Fruit fly (Drosophila melanogaster) whole organism, embryonic: ENCODE results near the gene kdn.
A peak's percentile ranks its signal among the peaks of the same experiment; 100 is the strongest.

Experiments
- CG1024 ChIP-seq: fragments of 200-800 bp; sonication (Bioruptor generic); IDR thresholded peaks from 2 replicates; pipeline ENCODE4 v1.3.6; 2022; ENCODE audit warnings: missing biosample characterization, missing genetic modification characterization
- CG10267 ChIP-seq: fragments of 200-800 bp; sonication (Bioruptor generic); optimal IDR thresholded peaks from 2 replicates; lab custom pipeline; 2018; ENCODE audit warnings: missing biosample characterization, mild to moderate bottlenecking, missing genetic modification characterization, moderate library complexity
- CG10274 ChIP-seq: fragments of 200-800 bp; sonication (Bioruptor generic); optimal IDR thresholded peaks from 3 replicates; lab custom pipeline; 2017; ENCODE audit warnings: missing biosample characterization, mild to moderate bottlenecking, missing genetic modification characterization
- CG11398 ChIP-seq: fragments of 200-800 bp; sonication (Bioruptor generic); optimal IDR thresholded peaks from 2 replicates; lab custom pipeline; 2016; ENCODE audit warnings: missing biosample characterization, missing genetic modification characterization
- CG11696 ChIP-seq: fragments of 200-800 bp; sonication (Bioruptor generic); IDR thresholded peaks from 2 replicates; pipeline ENCODE4 v1.3.6; 2022; ENCODE audit warnings: missing biosample characterization, missing genetic modification characterization
- CG12219 ChIP-seq: fragments of 200-800 bp; sonication (Bioruptor generic); optimal IDR thresholded peaks from 3 replicates; lab custom pipeline; 2018; ENCODE audit warnings: missing biosample characterization, mild to moderate bottlenecking, missing genetic modification characterization
- CG12769 ChIP-seq: fragments of 200-800 bp; sonication (Bioruptor generic); optimal IDR thresholded peaks from 2 replicates; lab custom pipeline; 2019; ENCODE audit warnings: missing biosample characterization, mild to moderate bottlenecking, missing genetic modification characterization, moderate library complexity
- CG13894 ChIP-seq: fragments of 200-800 bp; sonication (Bioruptor generic); optimal IDR thresholded peaks from 3 replicates; lab custom pipeline; 2018; ENCODE audit warnings: missing biosample characterization, mild to moderate bottlenecking, missing genetic modification characterization, moderate library complexity
- CG14667 ChIP-seq: fragments of 200-800 bp; sonication (Bioruptor generic); IDR thresholded peaks from 2 replicates; pipeline ENCODE4 v1.3.6; 2022; ENCODE audit warnings: missing biosample characterization, missing genetic modification characterization
- CG16813 ChIP-seq: fragments of 200-800 bp; sonication (Bioruptor generic); IDR thresholded peaks from 3 replicates; pipeline ENCODE4 v1.3.6; 2022; ENCODE audit warnings: missing biosample characterization, missing genetic modification characterization; ENCODE audit not compliant: partially characterized antibody
- CG1792 ChIP-seq: fragments of 200-800 bp; sonication (Bioruptor generic); optimal IDR thresholded peaks from 2 replicates; lab custom pipeline; 2016; ENCODE audit warnings: missing biosample characterization, missing genetic modification characterization
- CG18619 ChIP-seq: fragments of 200-800 bp; sonication (Bioruptor generic); optimal IDR thresholded peaks from 3 replicates; lab custom pipeline; 2017; ENCODE audit warnings: missing biosample characterization, mild to moderate bottlenecking, missing genetic modification characterization
- CG31388 ChIP-seq: fragments of 200-800 bp; sonication (Bioruptor generic); optimal IDR thresholded peaks from 2 replicates; lab custom pipeline; 2016; ENCODE audit warnings: missing biosample characterization, missing genetic modification characterization
- CG33213 ChIP-seq: fragments of 200-800 bp; sonication (Bioruptor generic); optimal IDR thresholded peaks from 3 replicates; lab custom pipeline; 2016; ENCODE audit warnings: missing biosample characterization, missing genetic modification characterization
- CG3407 ChIP-seq: fragments of 200-800 bp; sonication (Bioruptor generic); optimal IDR thresholded peaks from 2 replicates; lab custom pipeline; 2018; ENCODE audit warnings: missing biosample characterization, mild to moderate bottlenecking, missing genetic modification characterization
- CG3847 ChIP-seq: fragments of 200-800 bp; sonication (Bioruptor generic); IDR thresholded peaks from 2 replicates; pipeline ENCODE4 v1.3.6; 2022; ENCODE audit warnings: missing biosample characterization, missing genetic modification characterization
- CG4424 ChIP-seq: fragments of 200-800 bp; sonication (Bioruptor generic); optimal IDR thresholded peaks from 3 replicates; lab custom pipeline; 2016; ENCODE audit warnings: missing biosample characterization, missing genetic modification characterization
- CG6689 ChIP-seq: fragments of 200-800 bp; sonication (Bioruptor generic); IDR thresholded peaks from 2 replicates; pipeline ENCODE4 v1.3.6; 2022; ENCODE audit warnings: missing biosample characterization, missing genetic modification characterization
- E2f2 ChIP-seq: fragments of 200-800 bp; sonication (Bioruptor generic); IDR thresholded peaks from 2 replicates; pipeline ENCODE4 v1.3.6; 2022; ENCODE audit warnings: missing biosample characterization, missing genetic modification characterization
- Fer2 ChIP-seq: fragments of 200-800 bp; sonication (Bioruptor generic); optimal IDR thresholded peaks from 2 replicates; lab custom pipeline; 2018; ENCODE audit warnings: missing biosample characterization, mild to moderate bottlenecking, missing genetic modification characterization, moderate library complexity
- Hey ChIP-seq: fragments of 200-800 bp; sonication (Bioruptor generic); optimal IDR thresholded peaks from 3 replicates; lab custom pipeline; 2018; ENCODE audit warnings: missing biosample characterization, mild to moderate bottlenecking, missing genetic modification characterization
- Hr3 ChIP-seq: fragments of 200-800 bp; sonication (Bioruptor generic); optimal IDR thresholded peaks from 3 replicates; lab custom pipeline; 2016; ENCODE audit warnings: missing biosample characterization, missing genetic modification characterization
- Jarid2 ChIP-seq: fragments of 200-800 bp; sonication (Bioruptor generic); optimal IDR thresholded peaks from 3 replicates; lab custom pipeline; 2017; ENCODE audit warnings: mild to moderate bottlenecking, missing biosample characterization, missing genetic modification reagents, missing genetic modification characterization
- NC2β ChIP-seq: fragments of 200-800 bp; sonication (Bioruptor generic); optimal IDR thresholded peaks from 2 replicates; lab custom pipeline; 2016; ENCODE audit warnings: missing biosample characterization, missing genetic modification characterization
- NFAT ChIP-seq: fragments of 200-800 bp; sonication (Bioruptor generic); IDR thresholded peaks from 2 replicates; pipeline ENCODE4 v1.3.6; 2022; ENCODE audit warnings: missing biosample characterization, missing genetic modification characterization
- Oli ChIP-seq: fragments of 200-800 bp; sonication (Bioruptor generic); optimal IDR thresholded peaks from 2 replicates; lab custom pipeline; 2018; ENCODE audit warnings: missing biosample characterization, mild to moderate bottlenecking, missing genetic modification characterization, moderate library complexity
- Poxn ChIP-seq: fragments of 200-800 bp; sonication (Bioruptor generic); IDR thresholded peaks from 2 replicates; pipeline ENCODE4 v1.3.6; 2022; ENCODE audit warnings: missing biosample characterization, missing genetic modification characterization
- Sry-β ChIP-seq: fragments of 200-800 bp; sonication (Bioruptor generic); optimal IDR thresholded peaks from 2 replicates; lab custom pipeline; 2018; ENCODE audit warnings: missing biosample characterization, mild to moderate bottlenecking, missing genetic modification characterization, moderate library complexity
- Ssrp ChIP-seq: fragments of 200-800 bp; sonication (Bioruptor generic); optimal IDR thresholded peaks from 2 replicates; lab custom pipeline; 2018; ENCODE audit warnings: missing biosample characterization, mild to moderate bottlenecking, missing genetic modification characterization, moderate library complexity
- Xrp1 ChIP-seq: fragments of 200-800 bp; sonication (Bioruptor generic); IDR thresholded peaks from 2 replicates; pipeline ENCODE4 v1.3.6; 2022; ENCODE audit warnings: missing biosample characterization, missing genetic modification characterization
- btn ChIP-seq: fragments of 200-800 bp; sonication (Bioruptor generic); optimal IDR thresholded peaks from 2 replicates; lab custom pipeline; 2016; ENCODE audit warnings: missing biosample characterization, missing genetic modification characterization
- gce ChIP-seq: fragments of 200-800 bp; sonication (Bioruptor generic); IDR thresholded peaks from 3 replicates; pipeline ENCODE4 v1.3.6; 2022; ENCODE audit warnings: missing biosample characterization, missing genetic modification characterization
- gro ChIP-seq: fragments of 200-800 bp; sonication (Bioruptor generic); optimal IDR thresholded peaks from 2 replicates; lab custom pipeline; 2016; ENCODE audit warnings: missing biosample characterization, missing genetic modification characterization
- gsb-n ChIP-seq: fragments of 200-800 bp; sonication (Bioruptor generic); optimal IDR thresholded peaks from 3 replicates; lab custom pipeline; 2018; ENCODE audit warnings: missing biosample characterization, mild to moderate bottlenecking, missing genetic modification characterization
- inv ChIP-seq: fragments of 200-800 bp; sonication (Bioruptor generic); IDR thresholded peaks from 2 replicates; pipeline ENCODE4 v1.3.6; 2022; ENCODE audit warnings: missing biosample characterization, missing genetic modification characterization; ENCODE audit not compliant: partially characterized antibody
- knrl ChIP-seq: fragments of 200-800 bp; sonication (Bioruptor generic); IDR thresholded peaks from 3 replicates; pipeline ENCODE4 v1.3.6; 2022; ENCODE audit warnings: missing biosample characterization, missing genetic modification characterization; ENCODE audit not compliant: partially characterized antibody
- lmd ChIP-seq: fragments of 200-800 bp; sonication (Bioruptor generic); IDR thresholded peaks from 2 replicates; pipeline ENCODE4 v1.3.6; 2022; ENCODE audit warnings: missing biosample characterization, missing genetic modification characterization
- luna ChIP-seq: fragments of 200-800 bp; sonication (Bioruptor generic); optimal IDR thresholded peaks from 2 replicates; lab custom pipeline; 2016; ENCODE audit warnings: missing biosample characterization, missing genetic modification characterization
- mld ChIP-seq: fragments of 200-800 bp; sonication (Bioruptor generic); IDR thresholded peaks from 3 replicates; pipeline ENCODE4 v1.3.6; 2022; ENCODE audit warnings: missing biosample characterization, missing genetic modification characterization; ENCODE audit not compliant: partially characterized antibody
- nerfin-2 ChIP-seq: fragments of 200-800 bp; sonication (Bioruptor generic); IDR thresholded peaks from 2 replicates; pipeline ENCODE4 v1.3.6; 2022; ENCODE audit warnings: missing biosample characterization, missing genetic modification characterization; ENCODE audit not compliant: partially characterized antibody
- oc ChIP-seq: fragments of 200-800 bp; sonication (Bioruptor generic); optimal IDR thresholded peaks from 2 replicates; lab custom pipeline; 2018; ENCODE audit warnings: missing biosample characterization, mild to moderate bottlenecking, missing genetic modification characterization, moderate library complexity
- p53 ChIP-seq: fragments of 200-800 bp; sonication (Bioruptor generic); optimal IDR thresholded peaks from 2 replicates; lab custom pipeline; 2016; ENCODE audit warnings: missing biosample characterization, missing genetic modification characterization
- rib ChIP-seq: fragments of 200-800 bp; sonication (Bioruptor generic); IDR thresholded peaks from 2 replicates; pipeline ENCODE4 v1.3.6; 2022; ENCODE audit warnings: missing biosample characterization, missing genetic modification characterization
- shn ChIP-seq: fragments of 200-800 bp; sonication (Bioruptor generic); optimal IDR thresholded peaks from 3 replicates; lab custom pipeline; 2016; ENCODE audit warnings: missing biosample characterization, missing genetic modification characterization
- slbo ChIP-seq: fragments of 200-800 bp; sonication (Bioruptor generic); IDR thresholded peaks from 2 replicates; pipeline ENCODE4 v1.3.6; 2022; ENCODE audit warnings: missing biosample characterization, missing genetic modification characterization
- sqz ChIP-seq: fragments of 200-800 bp; sonication (Bioruptor generic); optimal IDR thresholded peaks from 3 replicates; lab custom pipeline; 2018; ENCODE audit warnings: missing biosample characterization, mild to moderate bottlenecking, missing genetic modification characterization
- tgo ChIP-seq: fragments of 200-800 bp; sonication (Bioruptor generic); IDR thresholded peaks from 3 replicates; pipeline ENCODE4 v1.3.6; 2022; ENCODE audit warnings: missing biosample characterization, missing genetic modification characterization
- z ChIP-seq: fragments of 200-800 bp; sonication (Bioruptor generic); IDR thresholded peaks from 3 replicates; pipeline ENCODE4 v1.3.6; 2022; ENCODE audit warnings: missing biosample characterization, missing genetic modification characterization
- zen ChIP-seq: fragments of 200-800 bp; sonication (Bioruptor generic); optimal IDR thresholded peaks from 3 replicates; lab custom pipeline; 2018; ENCODE audit warnings: missing biosample characterization, mild to moderate bottlenecking, missing genetic modification characterization, moderate library complexity

The kdn gene

DNA sequence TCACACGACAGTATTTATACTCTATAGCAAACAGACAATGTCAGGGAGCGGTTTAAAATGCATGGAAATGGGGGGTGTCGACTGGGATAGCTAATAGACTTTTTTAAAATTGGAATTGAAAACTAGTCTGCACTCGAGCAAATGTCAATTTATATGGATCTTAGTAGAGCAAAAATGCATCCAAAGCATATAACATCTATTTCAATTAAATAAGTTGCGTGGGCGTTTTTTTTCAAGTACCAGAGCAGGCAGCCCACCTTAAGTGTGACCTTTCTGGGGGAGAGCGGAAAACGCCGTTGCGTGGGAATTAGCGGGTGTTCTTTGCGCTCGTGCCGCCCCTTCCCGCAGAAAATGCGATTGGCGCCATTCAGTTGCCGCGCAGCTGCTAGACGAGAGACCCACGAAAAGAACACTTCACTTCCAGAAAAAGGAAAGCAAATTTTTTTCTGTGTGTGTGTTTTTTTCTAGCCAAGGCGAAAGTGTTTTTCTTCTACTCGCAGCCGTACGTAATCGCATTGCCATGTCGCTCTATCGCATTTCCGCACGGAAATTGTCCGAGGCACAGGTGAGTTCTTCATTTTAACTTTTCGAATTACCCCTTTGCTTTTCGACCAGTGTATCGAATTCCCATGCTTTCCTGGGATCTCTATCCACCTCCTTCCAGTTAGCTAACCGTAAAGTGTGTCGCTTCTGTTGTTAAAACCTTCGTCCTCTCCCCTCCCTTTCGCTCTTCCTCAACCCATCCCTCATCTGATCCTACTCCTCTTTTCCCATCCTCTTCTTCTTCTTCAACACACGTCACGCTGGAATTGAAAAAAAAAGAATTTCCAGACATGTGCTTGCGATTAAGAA is 1.7 kb downstream of the kdn start (continued):
- TF ChIP-seq z (no peak), gce (no peak), CG12219 (no peak), E2f2 (GFP tag; lab: Robert Waterston, UW) (peak; percentile 89), Hey (no peak), CG11398 (GFP tag; lab: Kevin White, UChicago) (no peak), NC2β (GFP tag; lab: Kevin White, UChicago) (peak; percentile 25), knrl (peak; percentile 34; the same call in 1 of the 3 replicates), p53 (GFP tag; lab: Kevin White, UChicago) (no peak), CG1024 (GFP tag; lab: Robert Waterston, UW) (no peak), CG6689 (GFP tag; lab: Robert Waterston, UW) (0 out of 2 replicates have a peak, but pooled peaks have one; percentile 18), nerfin-2 (GFP tag; lab: Robert Waterston, UW) (0 out of 2 replicates have a peak, but pooled peaks have one; percentile 30), gsb-n (no peak), CG16813 (no peak), CG4424 (GFP tag; lab: Kevin White, UChicago) (no peak), gro (GFP tag; lab: Kevin White, UChicago) (no peak), Jarid2 (peak; percentile 77), NFAT (GFP tag; lab: Robert Waterston, UW) (0 out of 2 replicates have a peak, but pooled peaks have one; percentile 9), CG3407 (GFP tag; lab: Kevin White, UChicago) (no peak), shn (GFP tag; lab: Kevin White, UChicago) (no peak), CG12769 (peak; percentile 34), lmd (no peak), CG10267 (tag; lab: Kevin White, UChicago) (peak; percentile 34), Ssrp (no peak), CG31388 (GFP tag; lab: Kevin White, UChicago) (no peak), Fer2 (peak; percentile 6), mld (GFP tag; lab: Robert Waterston, UW) (no peak), Hr3 (GFP tag; lab: Kevin White, UChicago) (no peak), CG11696 (no peak), btn (GFP tag; lab: Kevin White, UChicago) (no peak), luna (GFP tag; lab: Kevin White, UChicago) (no peak), CG18619 (GFP tag; lab: Kevin White, UChicago) (no peak), Xrp1 (peak; percentile 27; the same call in 1 of the 2 replicates), Sry-β (GFP tag; lab: Kevin White, UChicago) (no peak), sqz (peak; percentile 62), oc (tag; lab: Kevin White, UChicago) (peak; percentile 2), zen (tag; lab: Kevin White, UChicago) (no peak), CG14667 (GFP tag; lab: Robert Waterston, UW) (no peak), CG1792 (GFP tag; lab: Kevin White, UChicago) (no peak), CG33213 (no peak), CG10274 (GFP tag; lab: Kevin White, UChicago) (no peak), Oli (no peak), tgo (GFP tag; lab: Robert Waterston, UW) (no peak), Poxn (GFP tag; lab: Robert Waterston, UW) (no peak), rib (GFP tag; lab: Robert Waterston, UW) (peak; percentile 50; the same call in 1 of the 2 replicates), CG13894 (tag; lab: Kevin White, UChicago) (no peak), CG3847 (GFP tag; lab: Robert Waterston, UW) (peak; percentile 84), slbo (GFP tag; lab: Robert Waterston, UW) (peak; percentile 40; the same call in 1 of the 2 replicates), inv (no peak)
